Worm (Caenorhabditis elegans) whole organism, L4 larva: Measurements from ENCODE around the gene W02B8.1.

Source experiments
- D1046.2 ChIP-seq: fragments of 200-800 bp; sonication (Bioruptor generic); IDR thresholded peaks from 2 replicates; pipeline ENCODE4 v1.3.6; 2022; ENCODE audit warnings: missing genetic modification characterization, missing compliant biosample characterization
- F26F4.8 ChIP-seq: fragments of 200-800 bp; sonication (Bioruptor generic); conservative IDR thresholded peaks from 2 replicates; pipeline ENCODE4 v1.3.6; 2022; ENCODE audit warnings: missing genetic modification characterization, missing compliant biosample characterization
- F49E8.2 ChIP-seq: sonication (generic microtip); optimal IDR thresholded peaks from 2 replicates; lab custom pipeline; 2016; ENCODE audit warnings: missing compliant biosample characterization, mild to moderate bottlenecking, missing genetic modification characterization, borderline replicate concordance
- T20F7.1 ChIP-seq: fragments of 200-800 bp; sonication (Bioruptor generic); optimal IDR thresholded peaks from 2 replicates; lab custom pipeline; 2018; ENCODE audit warnings: mild to moderate bottlenecking, missing genetic modification characterization, missing compliant biosample characterization
- Y105C5A.15 ChIP-seq: fragments of 200-800 bp; sonication (Bioruptor generic); IDR thresholded peaks from 2 replicates; pipeline ENCODE4 v1.3.6; 2022; ENCODE audit warnings: missing genetic modification characterization, missing compliant biosample characterization
- Y48G9A.11 ChIP-seq: fragments of 200-800 bp; sonication (Bioruptor generic); IDR thresholded peaks from 2 replicates; pipeline ENCODE4 v1.3.6; 2022; ENCODE audit warnings: missing genetic modification reagents, missing genetic modification characterization, missing compliant biosample characterization
- ZK337.2 ChIP-seq: fragments of 200-800 bp; sonication (Bioruptor generic); IDR thresholded peaks from 2 replicates; pipeline ENCODE4 v1.3.6; 2022; ENCODE audit warnings: missing genetic modification reagents, missing genetic modification characterization, missing compliant biosample characterization
- aha-1 ChIP-seq: fragments of 150-350 bp; peaks from one replicate; lab custom pipeline; 2014; ENCODE audit warnings: missing biosample characterization, missing genetic modification characterization
- aly-2 ChIP-seq: sonication (generic microtip); optimal IDR thresholded peaks from 2 replicates; lab custom pipeline; 2018; ENCODE audit warnings: missing biosample characterization, missing genetic modification characterization
- ceh-28 ChIP-seq: fragments of 150-350 bp; optimal IDR thresholded peaks from 2 replicates; lab custom pipeline; 2014; ENCODE audit warnings: missing biosample characterization, missing genetic modification reagents, missing genetic modification characterization
- ceh-44 ChIP-seq: fragments of 200-800 bp; sonication (Bioruptor generic); IDR thresholded peaks from 2 replicates; pipeline ENCODE4 v1.3.6; 2022; ENCODE audit warnings: missing genetic modification reagents, missing genetic modification characterization, missing compliant biosample characterization
- ceh-82 ChIP-seq: sonication (generic microtip); optimal IDR thresholded peaks from 2 replicates; lab custom pipeline; 2017; ENCODE audit warnings: missing biosample characterization, missing genetic modification characterization
- daf-12 ChIP-seq: fragments of 150-350 bp; optimal IDR thresholded peaks from 2 replicates; lab custom pipeline; 2014; ENCODE audit warnings: missing biosample characterization, missing genetic modification reagents, missing genetic modification characterization
- dmd-8 ChIP-seq: fragments of 200-800 bp; sonication (Bioruptor generic); IDR thresholded peaks from 2 replicates; pipeline ENCODE4 v1.3.6; 2022; ENCODE audit warnings: missing genetic modification characterization, missing compliant biosample characterization
- dpl-1 ChIP-seq: fragments of 150-350 bp; optimal IDR thresholded peaks from 2 replicates; lab custom pipeline; 2014; ENCODE audit warnings: missing biosample characterization, missing genetic modification reagents, missing genetic modification characterization
- fkh-10 ChIP-seq: fragments of 150-350 bp; optimal IDR thresholded peaks from 2 replicates; lab custom pipeline; 2014; ENCODE audit warnings: missing biosample characterization, missing genetic modification reagents, missing genetic modification characterization
- fos-1 ChIP-seq: fragments of 150-350 bp; optimal IDR thresholded peaks from 2 replicates; lab custom pipeline; 2014; ENCODE audit warnings: missing biosample characterization, missing genetic modification characterization
- lim-7 ChIP-seq: fragments of 200-800 bp; sonication (Bioruptor generic); IDR thresholded peaks from 2 replicates; pipeline ENCODE4 v1.3.6; 2022; ENCODE audit warnings: missing genetic modification characterization, missing compliant biosample characterization
- lin-29 ChIP-seq: fragments of 200-800 bp; sonication (Bioruptor generic); IDR thresholded peaks from 2 replicates; pipeline ENCODE4 v1.3.6; 2022; ENCODE audit warnings: missing genetic modification reagents, missing genetic modification characterization, missing compliant biosample characterization
- lir-3 ChIP-seq: sonication (generic microtip); optimal IDR thresholded peaks from 2 replicates; lab custom pipeline; 2016; ENCODE audit warnings: mild to moderate bottlenecking, missing genetic modification characterization, missing compliant biosample characterization
- lsy-2 ChIP-seq, 2 experiments: fragments of 150-350 bp in 1 of 2; sonication (generic microtip) in 1 of 2; optimal IDR thresholded peaks; 2 replicates each; lab custom pipeline; 2014 to 2017; ENCODE audit warnings: missing biosample characterization in 2 of 2, missing genetic modification characterization in 2 of 2
- madf-9 ChIP-seq: fragments of 200-800 bp; sonication (Bioruptor generic); conservative IDR thresholded peaks from 2 replicates; pipeline ENCODE4 v1.3.6; 2022; ENCODE audit warnings: missing genetic modification reagents, missing genetic modification characterization, missing compliant biosample characterization
- mdl-1 ChIP-seq, 2 experiments: fragments of 150-350 bp in 1 of 2; sonication (generic microtip) in 1 of 2; optimal IDR thresholded peaks; 2 replicates each; lab custom pipeline; 2014 to 2017; ENCODE audit warnings: missing biosample characterization in 2 of 2, missing genetic modification characterization in 2 of 2
- mxl-2 ChIP-seq: fragments of 200-800 bp; sonication (Bioruptor generic); conservative IDR thresholded peaks from 2 replicates; pipeline ENCODE4 v1.3.6; 2022; ENCODE audit warnings: missing genetic modification reagents, missing genetic modification characterization, missing compliant biosample characterization
- mxl-3 ChIP-seq: fragments of 200-800 bp; sonication (Bioruptor generic); optimal IDR thresholded peaks from 2 replicates; lab custom pipeline; 2018; ENCODE audit warnings: mild to moderate bottlenecking, missing genetic modification characterization, missing compliant biosample characterization
- nhr-102 ChIP-seq: sonication (generic microtip); optimal IDR thresholded peaks from 2 replicates; lab custom pipeline; 2016; ENCODE audit warnings: mild to moderate bottlenecking, missing genetic modification characterization, moderate library complexity, missing compliant biosample characterization
- nhr-111 ChIP-seq: fragments of 200-800 bp; sonication (Bioruptor generic); optimal IDR thresholded peaks from 2 replicates; lab custom pipeline; 2018; ENCODE audit warnings: mild to moderate bottlenecking, missing genetic modification characterization, missing compliant biosample characterization
- nhr-25 ChIP-seq: sonication (generic microtip); optimal IDR thresholded peaks from 2 replicates; lab custom pipeline; 2017; ENCODE audit warnings: missing genetic modification characterization, mild to moderate bottlenecking, missing compliant biosample characterization, antibody characterized with exemption, moderate library complexity, borderline replicate concordance; ENCODE audit not compliant: insufficient read depth
- nhr-28 ChIP-seq: fragments of 150-350 bp; optimal IDR thresholded peaks from 2 replicates; lab custom pipeline; 2014; ENCODE audit warnings: missing biosample characterization, missing genetic modification characterization
- nhr-41 ChIP-seq: fragments of 200-800 bp; sonication (Bioruptor generic); IDR thresholded peaks from 2 replicates; pipeline ENCODE4 v1.3.6; 2022; ENCODE audit warnings: missing genetic modification reagents, missing genetic modification characterization, missing compliant biosample characterization
- nhr-42 ChIP-seq: fragments of 200-800 bp; sonication (Bioruptor generic); IDR thresholded peaks from 2 replicates; pipeline ENCODE4 v1.3.6; 2022; ENCODE audit warnings: missing genetic modification characterization, missing compliant biosample characterization
- nhr-6 ChIP-seq: fragments of 150-350 bp; optimal IDR thresholded peaks from 2 replicates; lab custom pipeline; 2014; ENCODE audit warnings: missing biosample characterization, missing genetic modification characterization
- pha-4 ChIP-seq, 2 experiments: fragments of 150-350 bp in 1 of 2; fragments of 200-800 bp in 1 of 2; sonication (Bioruptor generic) in 1 of 2; IDR thresholded peaks in 1 of 2; optimal IDR thresholded peaks in 1 of 2; 2 replicates each; pipeline versions ENCODE4 v1.3.6 to Lab custom; 2014 to 2022; ENCODE audit warnings: missing genetic modification characterization in 2 of 2, missing genetic modification reagents in 2 of 2, missing biosample characterization in 1 of 2, missing compliant biosample characterization in 1 of 2
- php-3 ChIP-seq: fragments of 200-800 bp; sonication (Bioruptor generic); IDR thresholded peaks from 2 replicates; pipeline ENCODE4 v1.3.6; 2022; ENCODE audit warnings: missing genetic modification reagents, missing genetic modification characterization, missing compliant biosample characterization
- rbr-2 ChIP-seq: sonication (generic microtip); optimal IDR thresholded peaks from 2 replicates; lab custom pipeline; 2016; ENCODE audit warnings: missing genotype, missing genetic modification characterization, missing compliant biosample characterization
- saeg-2 ChIP-seq: fragments of 200-800 bp; sonication (Bioruptor generic); IDR thresholded peaks from 2 replicates; pipeline ENCODE4 v1.3.6; 2022; ENCODE audit warnings: missing genetic modification reagents, missing genetic modification characterization, missing compliant biosample characterization
- set-16 ChIP-seq: fragments of 200-800 bp; sonication (Bioruptor generic); IDR thresholded peaks from 2 replicates; pipeline ENCODE4 v1.3.6; 2022; ENCODE audit warnings: missing genetic modification reagents, missing genetic modification characterization, missing compliant biosample characterization
- skn-1 ChIP-seq: fragments of 150-350 bp; optimal IDR thresholded peaks from 2 replicates; lab custom pipeline; 2014; ENCODE audit warnings: missing biosample characterization, missing genetic modification characterization
- snpc-1.2 ChIP-seq: fragments of 200-800 bp; sonication (Bioruptor generic); IDR thresholded peaks from 2 replicates; pipeline ENCODE4 v1.3.6; 2022; ENCODE audit warnings: missing genetic modification reagents, missing genetic modification characterization, missing compliant biosample characterization
- snpc-4 ChIP-seq: fragments of 150-350 bp; optimal IDR thresholded peaks from 2 replicates; lab custom pipeline; 2014; ENCODE audit warnings: missing biosample characterization, missing genetic modification characterization
- spr-1 ChIP-seq: sonication (generic microtip); optimal IDR thresholded peaks from 2 replicates; lab custom pipeline; 2016; ENCODE audit warnings: mild to moderate bottlenecking, missing genetic modification characterization, missing compliant biosample characterization
- tag-97 ChIP-seq: fragments of 200-800 bp; sonication (Bioruptor generic); IDR thresholded peaks from 2 replicates; pipeline ENCODE4 v1.3.6; 2022; ENCODE audit warnings: missing genetic modification characterization, missing compliant biosample characterization
- vab-7 ChIP-seq: fragments of 200-800 bp; sonication (Bioruptor generic); IDR thresholded peaks from 2 replicates; pipeline ENCODE4 v1.3.6; 2022; ENCODE audit warnings: missing genetic modification reagents, missing genetic modification characterization, missing compliant biosample characterization
- zag-1 ChIP-seq: fragments of 150-350 bp; optimal IDR thresholded peaks from 2 replicates; lab custom pipeline; 2014; ENCODE audit warnings: missing biosample characterization, missing genetic modification characterization
- zfp-3 ChIP-seq: fragments of 200-800 bp; sonication (Bioruptor generic); conservative IDR thresholded peaks from 2 replicates; pipeline ENCODE4 v1.3.6; 2022; ENCODE audit warnings: missing genetic modification reagents, missing genetic modification characterization, missing compliant biosample characterization
- zip-11 ChIP-seq: fragments of 200-800 bp; sonication (Bioruptor generic); IDR thresholded peaks from 2 replicates; pipeline ENCODE4 v1.3.6; 2022; ENCODE audit warnings: missing genetic modification characterization, missing compliant biosample characterization
- zip-2 ChIP-seq: fragments of 150-350 bp; optimal IDR thresholded peaks from 2 replicates; lab custom pipeline; 2014; ENCODE audit warnings: missing biosample characterization, missing genetic modification characterization
- ztf-11 ChIP-seq: fragments of 150-350 bp; optimal IDR thresholded peaks from 2 replicates; lab custom pipeline; 2014; ENCODE audit warnings: missing biosample characterization, missing genetic modification characterization

The W02B8.1 gene

DNA sequence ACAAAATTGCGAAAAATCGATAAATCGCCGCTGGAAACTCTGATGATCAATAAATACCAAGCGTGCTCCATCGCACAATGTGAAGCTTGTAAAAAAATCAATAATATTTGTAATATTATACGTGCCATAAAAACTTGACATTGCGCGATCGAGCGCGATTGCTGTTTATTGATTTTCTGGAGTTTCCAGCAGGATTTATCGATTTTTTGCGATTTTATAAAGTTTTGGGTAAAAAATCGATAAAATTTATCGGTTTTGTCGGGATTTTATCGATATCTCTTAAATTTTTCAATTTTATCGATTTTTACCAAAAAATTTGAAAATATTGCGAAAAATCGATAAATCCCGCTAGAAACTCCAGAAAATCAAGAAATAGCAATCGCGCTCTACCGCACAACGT, 2.1 kb downstream of the W02B8.1 start:
- TF ChIP-seq spr-1 (tag; lab: Kevin White, UChicago) (no peak), ceh-28 (peak; percentile 83)

DNA sequence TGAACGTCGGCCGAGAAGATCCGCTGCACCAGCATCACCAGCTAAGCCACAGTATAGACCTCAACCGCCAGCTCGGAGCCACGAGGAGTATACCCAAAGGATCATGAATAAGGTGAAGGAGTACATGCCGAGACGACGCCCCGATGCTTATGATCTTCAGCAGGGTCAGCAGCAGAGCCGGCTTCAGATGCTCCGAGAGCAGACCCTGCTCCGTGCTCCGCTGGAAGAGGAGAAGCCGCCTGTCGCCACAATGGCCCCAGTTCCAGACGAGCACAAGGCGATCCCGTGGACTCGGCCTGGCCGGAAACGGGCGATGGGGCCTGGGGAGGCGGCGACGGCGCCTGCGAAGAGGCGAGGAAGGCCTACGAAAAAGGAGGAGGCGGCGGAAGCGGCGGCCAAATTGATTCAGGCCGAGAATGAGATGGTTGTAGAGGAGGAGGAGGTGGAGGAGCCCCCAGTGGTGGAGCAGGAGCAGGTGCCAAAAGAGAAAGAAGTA, 5.6 kb downstream of the W02B8.1 start:
- TF ChIP-seq nhr-42 (GFP tag; lab: Robert Waterston, UW) = 0 out of 2 replicates have a peak, but pooled peaks have one; percentile 50
- TF ChIP-seq set-16 = peak; percentile 98
- no peak for TF ChIP-seq dmd-8 (GFP tag; lab: Robert Waterston, UW)

- peak; percentile 61 for TF ChIP-seq rbr-2 (tag; lab: Kevin White, UChicago)
- no peak for TF ChIP-seq Y105C5A.15 (GFP tag; lab: Robert Waterston, UW)
- no peak for TF ChIP-seq mxl-3 (GFP tag; lab: Kevin White, UChicago)
- no peak for TF ChIP-seq php-3 (GFP tag; lab: Robert Waterston, UW)
- TF ChIP-seq aly-2 (tag; lab: Kevin White, UChicago) = no peak
- no peak for TF ChIP-seq nhr-25
- TF ChIP-seq skn-1 (tag; lab: Kevin White, UChicago) = no peak
- no peak for TF ChIP-seq lim-7
- TF ChIP-seq dmd-8 (GFP tag; lab: Robert Waterston, UW) = no peak
- TF ChIP-seq dpl-1 = peak; percentile 78
- TF ChIP-seq ceh-44 (GFP tag; lab: Robert Waterston, UW) = no peak
- no peak for TF ChIP-seq lir-3 (tag; lab: Kevin White, UChicago)
- no peak for TF ChIP-seq zfp-3 (GFP tag; lab: Robert Waterston, UW)
- TF ChIP-seq zag-1 (tag; lab: Kevin White, UChicago) = no peak
- no peak for TF ChIP-seq zip-2 (tag; lab: Kevin White, UChicago)
- TF ChIP-seq pha-4 (GFP tag; IDR thresholded peaks at IDR 0.05; lab: Robert Waterston, UW) = no peak
- peak; percentile 1 for TF ChIP-seq pha-4 (tag; optimal IDR thresholded peaks at IDR 0.05; lab: Kevin White, UChicago)
- TF ChIP-seq nhr-28 (tag; lab: Kevin White, UChicago) = no peak
- no peak for TF ChIP-seq Y48G9A.11 (GFP tag; lab: Robert Waterston, UW)
- no peak for TF ChIP-seq ceh-82 (tag; lab: Kevin White, UChicago)
- TF ChIP-seq saeg-2 (GFP tag; lab: Robert Waterston, UW) = no peak
- no peak for TF ChIP-seq snpc-4
- TF ChIP-seq tag-97 (GFP tag; lab: Robert Waterston, UW) = no peak
- TF ChIP-seq aha-1 (tag; lab: Kevin White, UChicago) = no peak
- no peak for TF ChIP-seq fos-1
- TF ChIP-seq lin-29 = no peak
- TF ChIP-seq ZK337.2 (GFP tag; lab: Robert Waterston, UW) = no peak
- TF ChIP-seq daf-12 (tag; lab: Kevin White, UChicago) = no peak
- TF ChIP-seq snpc-1.2 (GFP tag; lab: Robert Waterston, UW) = no peak
- no peak for TF ChIP-seq F49E8.2 (tag; lab: Kevin White, UChicago)
- no peak for TF ChIP-seq nhr-102 (tag; lab: Kevin White, UChicago)
- TF ChIP-seq lsy-2 (tag; optimal IDR thresholded peaks at IDR 0.05; lab: Kevin White, UChicago) = peak in 1 of 2 experiments; percentile 83
- TF ChIP-seq vab-7 (GFP tag; lab: Robert Waterston, UW) = no peak
- no peak for TF ChIP-seq zip-11 (GFP tag; lab: Robert Waterston, UW)
- no peak for TF ChIP-seq nhr-41 (GFP tag; lab: Robert Waterston, UW)
- TF ChIP-seq nhr-111 (GFP tag; lab: Kevin White, UChicago) = no peak
- TF ChIP-seq F26F4.8 (GFP tag; lab: Robert Waterston, UW) = no peak
- no peak for TF ChIP-seq mxl-2 (GFP tag; lab: Robert Waterston, UW)
- TF ChIP-seq D1046.2 (GFP tag; lab: Robert Waterston, UW) = no peak
- TF ChIP-seq mdl-1 (tag; optimal IDR thresholded peaks at IDR 0.05; lab: Kevin White, UChicago) = no peak
- no peak for TF ChIP-seq T20F7.1 (GFP tag; lab: Kevin White, UChicago)
- peak; percentile 5 for TF ChIP-seq fkh-10 (GFP tag; lab: Kevin White, UChicago)
- no peak for TF ChIP-seq madf-9 (GFP tag; lab: Robert Waterston, UW)
- peak; percentile 60 for TF ChIP-seq nhr-6
- no peak for TF ChIP-seq ztf-11 (tag; lab: Kevin White, UChicago)
Observed at ce11 chrII:13888278-13888677, 13.6 kb downstream of the W02B8.1 start, which contains the start of gene mcd-1. TSS of gene mcd-1 (plus strand) at chrII:13888544.
